Worm (Caenorhabditis elegans) whole organism, early embryonic: Measurements from ENCODE around the gene fipr-9.

Experiments used
- aly-1 ChIP-seq: sonication (generic microtip); optimal IDR thresholded peaks from 2 replicates; lab custom pipeline; 2016; ENCODE audit warnings: missing genetic modification characterization, missing compliant biosample characterization
- hmbx-1 ChIP-seq: sonication (generic microtip); optimal IDR thresholded peaks from 2 replicates; lab custom pipeline; 2016; ENCODE audit warnings: mild to moderate bottlenecking, missing genetic modification characterization, missing compliant biosample characterization
- hmg-4 ChIP-seq: fragments of 200-800 bp; sonication (Bioruptor generic); optimal IDR thresholded peaks from 2 replicates; lab custom pipeline; 2018; ENCODE audit warnings: mild to moderate bottlenecking, missing genetic modification characterization, missing compliant biosample characterization
- pes-1 ChIP-seq: fragments of 200-800 bp; sonication (Bioruptor generic); IDR thresholded peaks from 2 replicates; pipeline ENCODE4 v1.3.6; 2022; ENCODE audit warnings: missing genetic modification reagents, missing genetic modification characterization, missing compliant biosample characterization
- tbx-37 ChIP-seq: fragments of 200-800 bp; sonication (Bioruptor generic); conservative IDR thresholded peaks from 2 replicates; pipeline ENCODE4 v1.3.6; 2022; ENCODE audit warnings: missing genetic modification reagents, missing genetic modification characterization, missing compliant biosample characterization

The fipr-9 gene

DNA sequence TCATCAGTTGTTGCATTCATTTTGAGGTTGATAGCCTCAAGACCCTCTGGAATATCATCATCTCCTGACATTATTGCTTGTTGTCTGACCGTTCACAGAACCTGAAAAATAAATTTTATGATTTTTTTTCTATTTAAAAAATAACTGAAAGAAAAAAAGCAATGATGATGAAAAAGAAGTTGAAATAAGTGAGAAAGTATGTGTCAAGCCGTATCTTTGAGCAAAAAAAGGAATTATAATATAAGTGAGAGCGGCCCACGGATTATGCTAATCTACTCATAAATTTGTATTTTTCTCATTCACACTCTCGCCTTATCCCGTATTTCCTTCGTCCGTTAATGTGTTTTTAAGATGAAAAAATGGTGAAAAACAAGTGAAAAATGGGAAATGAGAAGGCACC lies 48.8 kb downstream of the fipr-9 start, which contains the start of gene ric-4:
Gene ric-4, minus strand, starts transcription at position 101 of the 400 bp plus-strand sequence.
- TF ChIP-seq hmbx-1 (tag; lab: Kevin White, UChicago), result no peak
- TF ChIP-seq pes-1 (GFP tag; lab: Robert Waterston, UW), result no peak
- no peak for TF ChIP-seq hmg-4 (GFP tag; lab: Kevin White, UChicago)
- no peak for TF ChIP-seq tbx-37 (GFP tag; lab: Robert Waterston, UW)
- no peak for TF ChIP-seq aly-1 (tag; lab: Kevin White, UChicago)
